Fruit fly (Drosophila melanogaster) S2 (cell line): ENCODE results near the gene CG6836.

Source experiments
- CG8478 ChIP-seq: fragments of >200 bp; optimal IDR thresholded peaks from 2 replicates; lab custom pipeline; 2018
- CTCF ChIP-seq, 2 experiments: fragments of >200 bp; optimal IDR thresholded peaks; 2 replicates each; lab custom pipeline; 2018

CG6836 gene

DNA sequence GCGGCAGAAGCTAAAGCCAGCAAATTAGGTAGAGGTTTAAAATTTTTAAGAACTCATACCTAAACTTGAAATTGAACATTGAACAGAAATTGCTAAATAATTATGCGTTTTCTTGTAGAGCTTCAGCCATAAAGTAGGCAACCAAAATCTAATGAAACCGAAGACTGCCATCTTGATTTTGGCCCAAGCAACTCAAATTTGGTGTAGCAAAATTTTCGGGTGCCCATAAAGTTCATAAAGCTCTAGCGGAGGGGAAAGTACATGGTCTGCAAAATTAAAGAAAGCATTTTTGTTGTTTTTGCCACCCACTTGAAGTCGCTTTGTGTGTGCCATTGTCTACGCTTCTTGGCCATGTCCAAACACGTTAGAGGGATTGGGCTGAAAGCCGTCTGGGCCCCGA is 6.6 kb downstream of the CG6836 start:
- TF ChIP-seq CTCF (optimal IDR thresholded peaks at IDR 0.05; lab: Kevin White, UChicago), result no peak
- TF ChIP-seq CG8478 (lab: Kevin White, UChicago), result no peak

DNA sequence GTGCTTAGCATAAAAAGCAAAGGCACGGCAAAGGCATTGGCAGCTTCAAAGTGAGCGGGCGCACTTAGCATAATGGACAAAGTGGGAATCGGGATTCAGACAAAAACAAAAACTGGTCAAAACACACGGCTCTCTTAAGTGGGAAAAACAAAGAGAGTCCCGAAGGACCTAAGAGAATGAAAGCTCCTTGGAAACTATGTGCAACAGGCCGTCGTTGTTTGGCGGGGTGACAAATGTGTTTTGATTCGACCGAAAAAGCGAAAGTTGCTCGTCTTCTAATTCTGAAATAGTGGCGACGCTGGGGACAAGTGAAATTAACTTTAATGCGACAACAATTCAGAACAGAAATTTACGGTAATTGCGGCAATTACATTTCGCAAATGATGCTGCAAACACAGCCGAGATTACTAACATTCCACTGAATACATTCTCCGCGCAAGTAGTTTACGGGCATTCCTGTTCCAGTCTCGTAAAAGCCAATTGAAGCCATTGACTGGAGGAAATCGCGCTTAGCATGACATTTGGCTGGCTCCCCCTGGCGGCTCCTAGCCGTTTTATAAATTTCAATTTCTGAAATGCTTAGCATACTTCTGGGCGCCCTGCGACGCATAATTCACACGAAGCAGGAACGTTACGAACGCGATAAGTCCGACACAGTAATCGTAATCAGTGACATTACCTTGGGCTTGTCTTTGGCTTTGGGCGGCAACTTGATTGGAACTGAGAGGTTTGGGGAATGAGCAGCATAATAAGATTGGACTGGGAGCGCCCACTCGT is 18.0 kb downstream of the CG6836 start:
- TF ChIP-seq CG8478 (lab: Kevin White, UChicago), result no peak
- TF ChIP-seq CTCF (optimal IDR thresholded peaks at IDR 0.05; lab: Kevin White, UChicago), result peak; percentile 87

DNA sequence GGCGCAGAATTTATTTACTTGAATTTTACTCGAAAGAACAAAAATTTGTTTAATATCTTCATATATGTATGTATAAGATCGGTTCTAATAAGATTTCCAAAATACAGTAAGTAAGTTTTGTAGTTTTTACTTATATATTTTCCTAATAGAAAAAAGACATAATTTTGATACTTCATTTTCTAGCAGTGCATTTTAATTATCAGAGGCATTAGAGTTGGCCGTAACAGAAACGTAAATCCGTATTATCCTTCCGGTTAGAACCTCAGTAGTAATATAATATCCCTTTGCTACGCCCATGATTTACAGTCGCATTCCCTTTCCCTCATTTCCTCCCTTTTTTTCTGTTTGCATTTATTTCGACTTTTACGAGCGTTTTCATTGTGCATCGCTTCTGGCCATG is 26.3 kb downstream of the CG6836 start:
- TF ChIP-seq CTCF (optimal IDR thresholded peaks at IDR 0.05; lab: Kevin White, UChicago), result no peak
- no peak for TF ChIP-seq CG8478 (lab: Kevin White, UChicago)

DNA sequence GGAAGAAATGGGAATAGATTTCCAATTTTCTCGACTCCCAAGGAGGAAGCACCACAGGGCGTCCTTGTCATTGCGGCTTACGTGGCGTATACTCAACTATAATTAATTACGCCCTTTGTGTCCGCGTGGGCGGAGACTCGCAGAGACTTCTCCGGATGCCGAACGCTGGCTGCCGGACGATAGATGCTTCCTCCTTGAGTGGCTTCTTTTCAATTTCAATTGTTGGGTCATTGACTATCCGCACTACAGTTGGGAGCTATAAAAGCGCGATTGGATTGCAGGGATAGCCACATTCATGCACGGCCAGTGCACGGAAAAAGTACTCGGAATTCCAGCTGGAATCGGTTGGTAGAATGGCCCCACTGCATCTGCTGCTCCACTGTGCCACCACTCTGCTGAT is 34.2 kb downstream of the CG6836 start, which contains the start of gene CG14075:
Gene CG14075, plus strand, starts transcription at position 301 of the 400 bp plus-strand sequence.
- no peak for TF ChIP-seq CG8478 (lab: Kevin White, UChicago)
- TF ChIP-seq CTCF (optimal IDR thresholded peaks at IDR 0.05; lab: Kevin White, UChicago), result no peak

DNA sequence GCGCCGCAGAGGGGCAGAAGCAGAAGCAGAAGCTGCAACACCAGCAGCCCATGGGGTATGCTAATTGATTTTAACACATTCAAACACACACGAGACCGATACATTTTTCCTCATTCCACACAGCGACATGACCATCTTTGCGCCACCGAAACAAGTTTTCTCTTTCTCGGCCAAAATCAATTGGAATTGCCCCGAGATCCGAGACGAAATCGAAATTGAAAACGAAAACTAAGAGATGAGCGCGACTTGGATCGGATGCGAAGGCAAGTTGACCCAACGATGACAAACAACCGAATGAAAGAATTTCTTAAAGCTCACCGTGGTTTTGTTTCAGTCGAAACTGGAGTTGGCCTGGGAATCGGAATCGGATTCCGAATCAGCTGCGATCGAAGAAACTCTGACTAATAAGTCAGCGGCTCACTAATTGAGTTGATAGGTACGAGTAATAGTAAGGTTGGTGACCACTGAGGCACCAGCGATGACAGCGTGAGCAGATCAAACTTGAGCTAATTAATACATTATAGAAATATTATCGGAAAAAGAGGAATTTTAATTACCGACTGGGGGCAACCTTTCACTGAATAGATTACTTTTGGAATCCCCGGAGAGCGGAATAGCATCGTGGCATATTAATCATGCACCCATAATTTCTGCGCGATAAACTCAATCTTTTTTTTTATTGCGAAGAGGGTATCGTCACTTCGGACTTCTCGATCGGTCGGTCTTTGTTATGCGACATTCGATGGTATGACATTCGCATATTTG is 37.8 kb downstream of the CG6836 start, which contains the start of gene CG11619:
Gene CG11619, minus strand, starts transcription at position 269 of the 765 bp plus-strand sequence.
- TF ChIP-seq CG8478 (lab: Kevin White, UChicago) (no peak), CTCF (optimal IDR thresholded peaks at IDR 0.05; lab: Kevin White, UChicago) (no peak)

DNA sequence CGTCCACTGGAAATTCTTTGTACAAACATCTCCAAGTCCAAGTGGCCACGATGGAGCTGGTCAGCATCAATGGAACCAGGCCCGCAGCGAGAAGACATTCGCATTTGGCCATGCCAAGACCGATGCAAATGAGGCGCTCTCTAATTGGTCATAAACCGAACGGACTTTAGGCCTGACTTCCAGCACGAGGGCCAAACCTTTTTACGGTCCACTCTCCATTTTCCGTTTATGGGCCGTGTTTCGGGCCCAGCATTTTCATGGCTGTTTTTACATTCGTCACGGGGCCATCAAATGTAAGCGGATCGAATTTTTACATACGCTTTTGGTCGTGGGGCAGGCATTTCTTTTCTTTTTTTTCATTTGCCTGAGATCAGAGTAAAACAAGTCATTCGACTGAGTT is 39.2 kb downstream of the CG6836 start, which contains the start of gene CG34256:
Gene CG34256, minus strand, starts transcription at position 205 of the 400 bp plus-strand sequence.
- no peak for TF ChIP-seq CG8478 (lab: Kevin White, UChicago)
- TF ChIP-seq CTCF (optimal IDR thresholded peaks at IDR 0.05; lab: Kevin White, UChicago), result no peak

DNA sequence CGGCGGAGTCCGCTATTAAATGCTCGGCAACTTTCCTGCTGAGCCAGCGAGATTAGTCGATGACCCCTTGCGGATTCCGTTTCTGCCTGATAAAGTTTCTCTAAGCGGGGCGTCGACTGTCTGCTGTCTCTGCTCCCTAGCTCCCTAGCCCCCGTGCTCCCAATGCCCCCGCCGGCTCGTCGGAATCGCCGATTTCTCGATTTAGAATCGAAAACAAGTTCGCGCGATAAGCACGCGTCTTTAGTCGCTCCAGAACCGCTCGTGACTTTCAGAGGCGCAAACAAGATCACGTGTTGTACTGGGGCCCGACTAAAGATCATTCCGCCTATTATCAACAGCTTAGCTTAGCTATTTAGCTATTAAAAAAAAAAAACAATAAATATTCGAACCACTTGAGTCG is 42.4 kb downstream of the CG6836 start:
- TF ChIP-seq CTCF (optimal IDR thresholded peaks at IDR 0.05; lab: Kevin White, UChicago) (no peak), CG8478 (lab: Kevin White, UChicago) (no peak)

DNA sequence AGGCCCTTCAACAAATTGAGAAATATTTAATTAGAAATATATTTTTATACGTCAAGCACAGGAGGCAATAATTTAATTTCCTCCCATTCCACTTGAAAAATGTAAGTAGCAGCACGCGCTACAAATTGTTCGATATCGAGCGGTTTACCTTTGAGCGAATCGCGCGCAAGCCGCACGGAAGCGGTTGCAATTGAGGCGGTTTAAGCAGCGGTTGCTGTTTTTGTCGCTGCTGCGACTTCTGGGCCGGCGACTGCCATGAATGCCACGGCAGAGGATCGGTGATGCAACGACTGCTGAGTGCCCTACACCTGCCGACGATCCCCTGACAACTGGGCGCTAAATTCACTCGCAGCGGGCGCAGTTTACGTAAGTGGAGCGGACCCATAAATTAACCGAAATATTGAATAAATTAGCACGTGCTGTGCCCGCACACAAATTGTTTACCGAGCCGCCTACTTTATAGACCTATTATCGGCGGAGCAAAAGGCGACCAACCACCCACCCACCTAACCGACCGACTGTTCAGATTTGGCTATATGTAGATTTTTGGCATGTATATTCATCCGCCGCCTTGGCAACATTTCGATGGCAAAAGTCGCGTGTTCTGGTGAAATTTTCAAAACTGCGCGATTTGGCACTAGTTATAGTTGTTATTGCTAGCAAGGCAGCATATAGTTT is 43.3 kb downstream of the CG6836 start:
- TF ChIP-seq CG8478 (lab: Kevin White, UChicago) (no peak), CTCF (optimal IDR thresholded peaks at IDR 0.05; lab: Kevin White, UChicago) (no peak)

DNA sequence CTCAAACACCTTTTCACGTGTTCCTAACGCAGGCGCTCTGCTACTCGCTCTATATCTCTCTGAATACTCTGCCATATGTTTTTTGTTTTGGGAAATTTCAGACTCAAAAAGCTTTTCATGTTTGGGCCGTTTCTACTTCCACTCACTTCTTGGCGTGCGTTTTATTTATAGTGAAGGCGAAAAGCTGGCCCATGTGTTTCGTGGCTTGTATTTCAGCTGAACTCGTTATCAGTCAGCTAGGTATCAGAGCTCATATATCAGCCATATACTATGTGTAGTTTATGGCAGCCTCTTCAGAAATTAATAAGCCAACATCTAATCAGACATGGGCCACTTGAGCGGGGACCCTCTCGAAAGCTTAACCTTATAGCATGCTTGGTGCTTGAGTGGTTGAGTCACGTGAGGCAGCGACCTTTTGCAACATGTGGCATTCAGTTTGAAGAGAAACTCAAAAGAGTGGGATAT is 44.1 kb downstream of the CG6836 start:
- TF ChIP-seq CG8478 (lab: Kevin White, UChicago), result no peak
- no peak for TF ChIP-seq CTCF (optimal IDR thresholded peaks at IDR 0.05; lab: Kevin White, UChicago)

DNA sequence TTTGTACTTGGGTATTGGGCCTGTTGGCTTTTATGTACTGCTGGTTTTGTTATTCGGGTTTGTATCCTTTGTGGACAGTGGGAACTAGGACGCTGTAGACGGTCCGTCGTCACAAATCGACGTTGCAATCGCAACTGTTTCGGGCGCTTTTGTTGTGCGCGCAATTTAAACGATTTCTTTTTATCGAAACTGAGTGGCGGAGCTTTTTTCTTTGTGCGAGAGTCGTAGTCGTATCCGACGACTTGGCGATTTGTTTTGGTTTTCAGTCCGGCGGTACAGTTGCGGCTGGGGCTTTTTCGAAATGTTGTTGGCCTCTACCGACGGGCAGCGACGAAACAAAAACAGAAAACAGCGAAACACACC is 45.2 kb downstream of the CG6836 start:
- TF ChIP-seq CG8478 (lab: Kevin White, UChicago) (no peak), CTCF (optimal IDR thresholded peaks at IDR 0.05; lab: Kevin White, UChicago) (no peak)

DNA sequence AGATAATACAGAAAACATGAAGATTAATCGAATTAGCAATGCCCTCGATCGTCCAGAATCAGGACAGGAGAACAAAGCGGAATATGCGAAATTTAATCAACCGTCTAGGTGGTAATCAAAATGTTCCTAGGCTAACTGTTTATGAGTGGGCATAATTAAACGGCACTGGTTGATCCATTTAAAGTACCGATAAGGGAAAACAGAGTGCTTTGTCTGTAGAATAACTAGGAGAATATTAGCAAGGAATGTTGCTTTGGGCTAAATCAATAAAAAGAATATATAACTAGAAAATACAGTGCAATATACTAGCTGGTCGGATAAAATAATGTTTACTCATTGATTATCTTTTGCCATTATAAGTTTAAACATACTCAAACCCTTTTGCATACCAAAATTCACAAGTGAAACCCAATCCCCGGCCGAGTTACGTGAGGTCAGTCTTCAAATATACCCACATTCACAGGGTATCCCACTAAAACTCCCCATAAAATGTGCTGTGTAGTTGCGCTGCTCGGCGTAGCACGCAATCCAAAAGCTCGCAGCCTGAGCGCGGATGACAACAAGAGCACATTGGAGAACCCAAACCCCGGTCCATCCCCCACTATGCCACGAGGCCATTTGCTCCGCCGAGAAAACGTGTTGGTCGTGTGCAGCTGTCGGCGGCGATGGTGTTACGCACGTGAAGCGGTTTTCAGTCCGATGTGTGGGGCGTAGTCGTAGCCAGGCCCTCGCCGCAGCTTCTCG is 45.8 kb downstream of the CG6836 start:
- TF ChIP-seq CTCF (optimal IDR thresholded peaks at IDR 0.05; lab: Kevin White, UChicago) (no peak), CG8478 (lab: Kevin White, UChicago) (no peak)

DNA sequence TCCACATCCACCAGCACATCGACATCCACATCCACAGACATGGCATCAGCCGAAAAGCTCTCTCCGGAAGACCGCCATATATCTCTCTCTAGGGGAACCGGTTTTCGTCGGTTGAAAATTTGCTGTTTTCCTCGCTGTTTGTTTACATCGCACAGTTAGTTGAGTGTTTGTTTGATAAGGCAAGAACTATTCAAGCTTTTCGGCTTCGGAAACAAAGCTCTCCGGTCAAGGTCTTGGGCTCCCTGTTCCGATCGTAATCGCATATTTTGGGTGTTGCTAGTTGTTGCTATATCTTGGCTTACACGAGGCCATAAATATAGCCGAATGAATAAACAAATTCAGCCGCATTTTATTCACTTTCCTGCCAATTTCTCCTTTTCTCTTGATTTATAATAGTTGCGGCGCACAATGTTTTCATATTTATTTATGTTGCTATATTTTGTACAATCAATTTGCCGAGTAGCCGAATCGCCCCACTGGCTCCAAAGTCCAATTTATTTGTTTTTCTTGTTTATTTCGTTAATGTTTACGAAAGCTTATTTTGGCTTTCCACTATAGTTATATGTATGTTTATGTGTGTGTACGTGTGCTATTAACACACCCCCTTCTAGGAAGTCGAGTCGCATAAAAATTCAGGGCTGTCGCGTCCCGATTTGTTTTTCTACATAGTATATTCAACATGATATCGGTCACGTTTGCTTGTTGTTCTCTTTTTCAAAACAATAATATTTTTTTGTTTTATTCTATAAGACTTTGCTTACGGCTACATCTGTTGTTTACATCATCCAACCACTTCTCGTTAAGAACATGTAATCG is 46.6 kb downstream of the CG6836 start:
- TF ChIP-seq CG8478 (lab: Kevin White, UChicago) (no peak), CTCF (optimal IDR thresholded peaks at IDR 0.05; lab: Kevin White, UChicago) (no peak)
